Fruit fly (Drosophila melanogaster) whole organism, embryonic: ENCODE measurements around the gene fend.

Experiments
- ATbp ChIP-seq: fragments of 200-800 bp; sonication (Bioruptor generic); optimal IDR thresholded peaks from 2 replicates; lab custom pipeline; 2017; ENCODE audit warnings: missing biosample characterization, mild to moderate bottlenecking, missing genetic modification characterization, missing genetic modification reagents
- Adf1 ChIP-seq: fragments of 200-800 bp; sonication (Bioruptor generic); IDR thresholded peaks from 2 replicates; pipeline ENCODE4 v1.3.6; 2022; ENCODE audit warnings: missing biosample characterization, missing genetic modification characterization
- Awh ChIP-seq: fragments of 200-800 bp; sonication (Bioruptor generic); IDR thresholded peaks from 2 replicates; pipeline ENCODE4, ENCODE4 v1.3.6; 2022; ENCODE audit warnings: missing biosample characterization, missing genetic modification characterization
- CG10209 ChIP-seq: fragments of 200-800 bp; sonication (Bioruptor generic); optimal IDR thresholded peaks from 3 replicates; lab custom pipeline; 2017; ENCODE audit warnings: missing biosample characterization, mild to moderate bottlenecking, missing genetic modification characterization, missing genetic modification reagents
- CG10366 ChIP-seq: fragments of 200-800 bp; sonication (Bioruptor generic); IDR thresholded peaks from 2 replicates; pipeline ENCODE4 v1.3.6; 2022; ENCODE audit warnings: missing biosample characterization, missing genetic modification characterization
- CG11085 ChIP-seq: fragments of 200-800 bp; sonication (Bioruptor generic); IDR thresholded peaks from 2 replicates; pipeline ENCODE4 v1.3.6; 2022; ENCODE audit warnings: missing biosample characterization, missing genetic modification characterization
- CG11560 ChIP-seq: fragments of 200-800 bp; sonication (Bioruptor generic); IDR thresholded peaks from 3 replicates; pipeline ENCODE4 v1.3.6; 2022; ENCODE audit warnings: missing biosample characterization, missing genetic modification characterization
- CG15514 ChIP-seq: fragments of 200-800 bp; sonication (Bioruptor generic); optimal IDR thresholded peaks from 3 replicates; lab custom pipeline; 2017; ENCODE audit warnings: missing biosample characterization, missing genetic modification characterization, mild to moderate bottlenecking, moderate library complexity, missing genetic modification reagents
- CG16779 ChIP-seq: fragments of 200-800 bp; sonication (Bioruptor generic); IDR thresholded peaks from 2 replicates; pipeline ENCODE4 v1.3.6; 2022; ENCODE audit warnings: missing biosample characterization, missing genetic modification characterization
- CG17361 ChIP-seq: fragments of 200-800 bp; sonication (Bioruptor generic); IDR thresholded peaks from 3 replicates; pipeline ENCODE4 v1.3.6; 2022; ENCODE audit warnings: missing biosample characterization, missing genetic modification characterization
- CG17802 ChIP-seq: fragments of 200-800 bp; sonication (Bioruptor generic); optimal IDR thresholded peaks from 2 replicates; lab custom pipeline; 2018; ENCODE audit warnings: missing biosample characterization, mild to moderate bottlenecking, missing genetic modification characterization, moderate library complexity
- CG3065 ChIP-seq: fragments of 200-800 bp; sonication (Bioruptor generic); optimal IDR thresholded peaks from 2 replicates; lab custom pipeline; 2016; ENCODE audit warnings: missing biosample characterization, missing genetic modification characterization
- CG31224 ChIP-seq: fragments of 200-800 bp; sonication (Bioruptor generic); IDR thresholded peaks from 2 replicates; pipeline ENCODE4 v1.3.6; 2022; ENCODE audit warnings: missing biosample characterization, missing genetic modification characterization
- CG6765 ChIP-seq: fragments of 200-800 bp; sonication (Bioruptor generic); optimal IDR thresholded peaks from 3 replicates; lab custom pipeline; 2017; ENCODE audit warnings: missing biosample characterization, mild to moderate bottlenecking, missing genetic modification characterization
- CG6791 ChIP-seq: fragments of 200-800 bp; sonication (Bioruptor generic); IDR thresholded peaks from 3 replicates; pipeline ENCODE4 v1.3.6; 2022; ENCODE audit warnings: missing biosample characterization, missing genetic modification characterization; ENCODE audit not compliant: partially characterized antibody
- CG8765 ChIP-seq: fragments of 200-800 bp; sonication (Bioruptor generic); IDR thresholded peaks from 2 replicates; pipeline ENCODE4 v1.3.6; 2022; ENCODE audit warnings: missing biosample characterization, missing genetic modification characterization
- CG9727 ChIP-seq: fragments of 200-800 bp; sonication (Bioruptor generic); optimal IDR thresholded peaks from 3 replicates; lab custom pipeline; 2017; ENCODE audit warnings: missing biosample characterization, mild to moderate bottlenecking, missing genetic modification characterization
- CHES-1-like ChIP-seq: fragments of 200-800 bp; sonication (Bioruptor generic); optimal IDR thresholded peaks from 2 replicates; lab custom pipeline; 2016; ENCODE audit warnings: missing biosample characterization, missing genetic modification characterization
- D19A ChIP-seq: fragments of 200-800 bp; optimal IDR thresholded peaks from 3 replicates; lab custom pipeline; 2019; ENCODE audit warnings: missing biosample characterization, mild to moderate bottlenecking, missing genetic modification characterization, moderate library complexity
- Dll ChIP-seq: fragments of 200-800 bp; sonication (Bioruptor generic); IDR thresholded peaks from 4 replicates; pipeline ENCODE4 v1.3.6; 2022; ENCODE audit warnings: missing biosample characterization, missing genetic modification characterization; ENCODE audit not compliant: partially characterized antibody
- Hr39 ChIP-seq: fragments of >200 bp; optimal IDR thresholded peaks from 2 replicates; lab custom pipeline; 2017
- NC2α ChIP-seq: fragments of 200-800 bp; sonication (Bioruptor generic); optimal IDR thresholded peaks from 2 replicates; lab custom pipeline; 2016; ENCODE audit warnings: missing biosample characterization, missing genetic modification characterization
- NC2β ChIP-seq: fragments of 200-800 bp; sonication (Bioruptor generic); optimal IDR thresholded peaks from 2 replicates; lab custom pipeline; 2016; ENCODE audit warnings: missing biosample characterization, missing genetic modification characterization
- Oli ChIP-seq: fragments of 200-800 bp; sonication (Bioruptor generic); optimal IDR thresholded peaks from 2 replicates; lab custom pipeline; 2018; ENCODE audit warnings: missing biosample characterization, mild to moderate bottlenecking, missing genetic modification characterization, moderate library complexity
- Sry-β ChIP-seq: fragments of 200-800 bp; sonication (Bioruptor generic); optimal IDR thresholded peaks from 2 replicates; lab custom pipeline; 2018; ENCODE audit warnings: missing biosample characterization, mild to moderate bottlenecking, missing genetic modification characterization, moderate library complexity
- Stat92E ChIP-seq, 3 experiments: fragments of >200 bp in 2 of 3; fragments of 200-800 bp in 1 of 3; sonication (Bioruptor generic) in 1 of 3; optimal IDR thresholded peaks; 2 replicates each; lab custom pipeline; 2017 to 2019; ENCODE audit warnings: missing biosample characterization in 3 of 3, missing genetic modification characterization in 3 of 3, mild to moderate bottlenecking in 1 of 3, moderate library complexity in 1 of 3
- Vsx1 ChIP-seq: fragments of 200-800 bp; sonication (Bioruptor generic); optimal IDR thresholded peaks from 2 replicates; lab custom pipeline; 2017; ENCODE audit warnings: missing biosample characterization, mild to moderate bottlenecking, missing genetic modification characterization, missing genetic modification reagents
- ato ChIP-seq: fragments of 200-800 bp; sonication (Bioruptor generic); IDR thresholded peaks from 2 replicates; pipeline ENCODE4 v1.3.6; 2022; ENCODE audit warnings: missing biosample characterization, missing genetic modification characterization; ENCODE audit not compliant: partially characterized antibody
- bcd ChIP-seq: fragments of 200-800 bp; sonication (Bioruptor generic); optimal IDR thresholded peaks from 2 replicates; lab custom pipeline; 2017; ENCODE audit warnings: missing biosample characterization, mild to moderate bottlenecking, missing genetic modification characterization
- bsh ChIP-seq, 2 experiments: fragments of 200-800 bp; sonication (Bioruptor generic); optimal IDR thresholded peaks; 2 replicates each; lab custom pipeline; 2017 to 2018; ENCODE audit warnings: mild to moderate bottlenecking in 2 of 2, missing biosample characterization in 2 of 2, missing genetic modification characterization in 2 of 2, moderate library complexity in 1 of 2
- cad ChIP-seq: fragments of >200 bp; optimal IDR thresholded peaks from 2 replicates; lab custom pipeline; 2017; ENCODE audit warnings: missing biosample characterization, missing genetic modification characterization
- fd102C ChIP-seq: fragments of 200-800 bp; sonication (Bioruptor generic); optimal IDR thresholded peaks from 2 replicates; lab custom pipeline; 2018; ENCODE audit warnings: missing biosample characterization, mild to moderate bottlenecking, missing genetic modification characterization, moderate library complexity
- fd3F ChIP-seq: fragments of 200-800 bp; sonication (Bioruptor generic); optimal IDR thresholded peaks from 2 replicates; lab custom pipeline; 2018; ENCODE audit warnings: missing biosample characterization, mild to moderate bottlenecking, missing genetic modification characterization, moderate library complexity
- fd96Cb ChIP-seq: fragments of 200-800 bp; sonication (Bioruptor generic); optimal IDR thresholded peaks from 2 replicates; lab custom pipeline; 2018; ENCODE audit warnings: missing biosample characterization, mild to moderate bottlenecking, missing genetic modification characterization, moderate library complexity
- gsb-n ChIP-seq: fragments of 200-800 bp; sonication (Bioruptor generic); optimal IDR thresholded peaks from 3 replicates; lab custom pipeline; 2018; ENCODE audit warnings: missing biosample characterization, mild to moderate bottlenecking, missing genetic modification characterization
- hbn ChIP-seq: fragments of 200-800 bp; sonication (Bioruptor generic); IDR thresholded peaks from 2 replicates; pipeline ENCODE4 v1.3.6; 2022; ENCODE audit warnings: missing biosample characterization, missing genetic modification characterization; ENCODE audit not compliant: partially characterized antibody
- jing ChIP-seq: fragments of 200-800 bp; sonication (Bioruptor generic); optimal IDR thresholded peaks from 2 replicates; lab custom pipeline; 2018; ENCODE audit warnings: missing biosample characterization, mild to moderate bottlenecking, missing genetic modification characterization
- ken ChIP-seq: fragments of 200-800 bp; sonication (Bioruptor generic); IDR thresholded peaks from 3 replicates; pipeline ENCODE4 v1.3.6; 2022; ENCODE audit warnings: missing biosample characterization, missing genetic modification characterization
- nmo ChIP-seq: fragments of 200-800 bp; sonication (Bioruptor generic); optimal IDR thresholded peaks from 2 replicates; lab custom pipeline; 2018; ENCODE audit warnings: missing biosample characterization, mild to moderate bottlenecking, missing genetic modification characterization, moderate library complexity
- org-1 ChIP-seq: fragments of 200-800 bp; sonication (Bioruptor generic); optimal IDR thresholded peaks from 2 replicates; lab custom pipeline; 2017; ENCODE audit warnings: missing biosample characterization, missing genetic modification characterization
- pros ChIP-seq: fragments of 200-800 bp; sonication (Bioruptor generic); optimal IDR thresholded peaks from 3 replicates; lab custom pipeline; 2019; ENCODE audit warnings: missing biosample characterization, mild to moderate bottlenecking, missing genetic modification characterization, moderate library complexity
- salm ChIP-seq: fragments of 200-800 bp; sonication (Bioruptor generic); optimal IDR thresholded peaks from 2 replicates; lab custom pipeline; 2018; ENCODE audit warnings: missing biosample characterization, mild to moderate bottlenecking, missing genetic modification characterization
- shn ChIP-seq: fragments of 200-800 bp; sonication (Bioruptor generic); optimal IDR thresholded peaks from 3 replicates; lab custom pipeline; 2016; ENCODE audit warnings: missing biosample characterization, missing genetic modification characterization
- slp2 ChIP-seq: fragments of 200-800 bp; sonication (Bioruptor generic); optimal IDR thresholded peaks from 2 replicates; lab custom pipeline; 2016; ENCODE audit warnings: missing biosample characterization, missing genetic modification characterization
- toy ChIP-seq: fragments of 200-800 bp; sonication (Bioruptor generic); IDR thresholded peaks from 2 replicates; pipeline ENCODE4 v1.3.6; 2022; ENCODE audit warnings: missing biosample characterization, missing genetic modification characterization
- trh ChIP-seq: fragments of 200-800 bp; sonication (Bioruptor generic); optimal IDR thresholded peaks from 2 replicates; lab custom pipeline; 2016; ENCODE audit warnings: missing biosample characterization, missing genetic modification characterization
- ttk ChIP-seq: fragments of 200-800 bp; sonication (Bioruptor generic); IDR thresholded peaks from 2 replicates; pipeline ENCODE4 v2.1.2; 2022; ENCODE audit warnings: missing biosample characterization, missing genetic modification characterization
- usp ChIP-seq: fragments of >200 bp; optimal IDR thresholded peaks from 2 replicates; lab custom pipeline; 2017; ENCODE audit warnings: missing biosample characterization, missing genetic modification characterization
- vnd ChIP-seq: fragments of 200-800 bp; sonication (Bioruptor generic); IDR thresholded peaks from 3 replicates; pipeline ENCODE4 v1.3.6; 2022; ENCODE audit warnings: missing biosample characterization, missing genetic modification characterization; ENCODE audit not compliant: partially characterized antibody
- zen2 ChIP-seq: fragments of 200-800 bp; sonication (Bioruptor generic); IDR thresholded peaks from 3 replicates; pipeline ENCODE4 v1.3.6; 2022; ENCODE audit warnings: missing biosample characterization, missing genetic modification characterization; ENCODE audit not compliant: partially characterized antibody

fend gene

dm6 chrX:9080962-9081361, 53.9 kb downstream of the fend start, which contains the start of the genes CG7246 and HP1b (continued):
- TF ChIP-seq shn (GFP tag; lab: Kevin White, UChicago) (no peak), org-1 (GFP tag; lab: Kevin White, UChicago) (no peak), bcd (peak; percentile 65), ATbp (GFP tag; lab: Kevin White, UChicago) (peak; percentile 15), Awh (GFP tag; lab: Robert Waterston, UW) (0 out of 2 replicates have a peak, but pooled peaks have one; percentile 42), CG17802 (tag; lab: Kevin White, UChicago) (peak; percentile 41), salm (tag; lab: Kevin White, UChicago) (no peak), CG31224 (peak; percentile 64), Adf1 (GFP tag; lab: Robert Waterston, UW) (peak; percentile 44; the same call in 1 of the 2 replicates), vnd (GFP tag; lab: Robert Waterston, UW) (peak; percentile 68), CG11085 (GFP tag; lab: Robert Waterston, UW) (peak; percentile 69), CG6765 (GFP tag; lab: Kevin White, UChicago) (peak; percentile 30), jing (GFP tag; lab: Kevin White, UChicago) (no peak), ato (GFP tag; lab: Robert Waterston, UW) (peak; percentile 57; the same call in 1 of the 2 replicates), Stat92E (GFP tag; optimal IDR thresholded peaks at IDR 0.05; lab: Kevin White, UChicago) (no peak), CG10209 (GFP tag; lab: Kevin White, UChicago) (peak; percentile 52), fd96Cb (tag; lab: Kevin White, UChicago) (peak; percentile 52), CG16779 (no peak), cad (no peak), trh (peak; percentile 40), Hr39 (no peak), zen2 (GFP tag; lab: Robert Waterston, UW) (peak; percentile 54; the same call in 1 of the 3 replicates), Sry-β (GFP tag; lab: Kevin White, UChicago) (peak; percentile 67), ken (GFP tag; lab: Robert Waterston, UW) (peak; percentile 75), CG10366 (GFP tag; lab: Robert Waterston, UW) (peak; percentile 68), toy (GFP tag; lab: Robert Waterston, UW) (no peak), CG17361 (GFP tag; lab: Robert Waterston, UW) (peak; percentile 75), Vsx1 (peak; percentile 42), CG3065 (GFP tag; lab: Kevin White, UChicago) (no peak), nmo (GFP tag; lab: Kevin White, UChicago) (peak; percentile 77), CG15514 (GFP tag; lab: Kevin White, UChicago) (peak; percentile 77), Dll (peak; percentile 85), gsb-n (tag; lab: Kevin White, UChicago) (peak; percentile 42), CG11560 (peak; percentile 40; the same call in 1 of the 3 replicates), Oli (tag; lab: Kevin White, UChicago) (peak; percentile 31), NC2α (GFP tag; lab: Kevin White, UChicago) (no peak), hbn (GFP tag; lab: Robert Waterston, UW) (peak; percentile 75; the same call in 1 of the 2 replicates), ttk (GFP tag; lab: Robert Waterston, UW) (peak; percentile 73), slp2 (GFP tag; lab: Kevin White, UChicago) (no peak), CG9727 (GFP tag; lab: Kevin White, UChicago) (peak; percentile 66), usp (GFP tag; lab: Kevin White, UChicago) (no peak), CG6791 (GFP tag; lab: Robert Waterston, UW) (peak; percentile 58; the same call in 1 of the 3 replicates), D19A (tag; lab: Kevin White, UChicago) (peak; percentile 59), pros (GFP tag; lab: Kevin White, UChicago) (no peak), CHES-1-like (GFP tag; lab: Kevin White, UChicago) (peak; percentile 66), CG8765 (GFP tag; lab: Robert Waterston, UW) (0 out of 2 replicates have a peak, but pooled peaks have one; percentile 40), NC2β (GFP tag; lab: Kevin White, UChicago) (no peak), fd3F (peak; percentile 25), fd102C (GFP tag; lab: Kevin White, UChicago) (no peak), bsh (GFP tag; optimal IDR thresholded peaks at IDR 0.05; lab: Kevin White, UChicago) (peak in 1 of 2 experiments; percentile 76)
